Worm (Caenorhabditis elegans): ENCODE measurements around the gene rps-30.

DNA sequence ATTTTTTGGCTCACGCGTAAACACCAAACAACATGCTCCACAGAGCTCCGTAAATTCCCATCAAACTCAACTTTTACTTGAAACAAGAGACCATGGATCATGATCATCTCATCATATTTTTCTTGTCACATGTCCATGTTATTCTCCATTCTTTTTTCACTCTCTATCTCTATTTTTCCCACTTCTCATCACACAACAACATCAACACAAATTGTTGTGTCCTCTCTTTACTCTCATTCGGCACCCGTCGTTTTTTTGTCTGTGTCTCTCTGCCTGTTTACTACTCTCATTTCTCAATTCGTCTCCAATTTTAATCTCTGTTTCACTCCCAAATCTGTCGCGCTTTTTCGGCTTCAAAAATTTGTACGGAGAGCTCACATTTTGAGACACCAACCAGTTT, 17.1 kb upstream of the rps-30 start:
- TF ChIP-seq med-1 (GFP tag; optimal IDR thresholded peaks at IDR 0.05; ENCODE audit: insufficient read depth) = no peak
- TF ChIP-seq cog-1 (tag; optimal IDR thresholded peaks at IDR 0.05) = no peak
